Worm (Caenorhabditis elegans): Measurements from ENCODE around the gene smrc-1.

The smrc-1 gene

ce11 chrIII:6415306-6415973 lies 24.7 kb downstream of the smrc-1 start, which contains the start of gene nas-4 (continued):
- TF ChIP-seq spr-1 (tag; optimal IDR thresholded peaks at IDR 0.05): peak; percentile 40
- no peak for TF ChIP-seq madf-9 (GFP tag; conservative IDR thresholded peaks at IDR 0.05)
- TF ChIP-seq ama-1 (optimal IDR thresholded peaks at IDR 0.05): peak; percentile 77
- TF ChIP-seq ceh-32 (tag; optimal IDR thresholded peaks at IDR 0.05; ENCODE audit: poor library complexity): no peak
- no peak for TF ChIP-seq aly-2 (tag; optimal IDR thresholded peaks at IDR 0.05)
- no peak for TF ChIP-seq lin-29 (GFP tag; IDR thresholded peaks at IDR 0.05)
- peak; percentile 0 for TF ChIP-seq gei-8 (GFP tag; optimal IDR thresholded peaks at IDR 0.05)
- peak; percentile 13 for TF ChIP-seq hlh-11 (tag; optimal IDR thresholded peaks at IDR 0.05)
- peak in 1 of 2 experiments; percentile 56 for TF ChIP-seq unc-62 (GFP tag; optimal IDR thresholded peaks at IDR 0.05 in 1 of 2)
- no peak for TF ChIP-seq unc-62 (tag; optimal IDR thresholded peaks at IDR 0.05)

DNA sequence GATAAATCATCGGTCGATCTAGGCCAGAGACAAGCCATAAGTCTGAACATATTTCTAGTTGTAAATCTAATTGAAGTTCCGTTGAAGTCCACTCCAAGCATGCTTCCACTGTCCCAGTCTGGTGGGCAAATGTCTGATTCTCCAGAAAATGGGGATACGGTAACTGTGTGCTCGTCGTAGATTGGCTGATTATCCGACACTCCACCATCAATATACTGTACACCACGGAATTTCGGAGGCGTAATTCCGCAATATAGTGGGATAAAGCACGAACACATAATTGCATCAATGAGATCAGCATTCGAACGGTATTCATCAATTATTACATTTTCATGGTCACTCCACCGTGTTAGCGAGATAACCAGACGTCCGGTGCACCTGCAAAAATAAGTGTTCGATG lies 27.5 kb downstream of the smrc-1 start:
- TF ChIP-seq mxl-3 (GFP tag; optimal IDR thresholded peaks at IDR 0.05): peak; percentile 6
- TF ChIP-seq T26A8.4 (GFP tag; IDR thresholded peaks at IDR 0.05): no peak
- TF ChIP-seq aha-1 (tag): peak; percentile 40
- TF ChIP-seq F44E2.7 (GFP tag; IDR thresholded peaks at IDR 0.05): no peak

- no peak for TF ChIP-seq nhr-10 (tag; optimal IDR thresholded peaks at IDR 0.05)
- TF ChIP-seq F49E8.2 (tag; optimal IDR thresholded peaks at IDR 0.05; ENCODE audit: borderline replicate concordance): no peak
- no peak for TF ChIP-seq madf-5 (GFP tag; IDR thresholded peaks at IDR 0.05)
- no peak for TF ChIP-seq mxl-2 (GFP tag; conservative IDR thresholded peaks at IDR 0.05)
- no peak for TF ChIP-seq tag-97 (GFP tag; IDR thresholded peaks at IDR 0.05)
- no peak for TF ChIP-seq lin-15B (tag; optimal IDR thresholded peaks at IDR 0.05)
- no peak for TF ChIP-seq unc-62 (GFP tag; optimal IDR thresholded peaks at IDR 0.05 in 1 of 2)
- no peak for TF ChIP-seq unc-62 (tag; optimal IDR thresholded peaks at IDR 0.05)
- no peak for TF ChIP-seq daf-16 (GFP tag; optimal IDR thresholded peaks at IDR 0.05)
- TF ChIP-seq daf-16 (tag; optimal IDR thresholded peaks at IDR 0.05): peak; percentile 15
- no peak for TF ChIP-seq hmg-1.1 (GFP tag; IDR thresholded peaks at IDR 0.05)
- no peak for TF ChIP-seq lin-29 (GFP tag; IDR thresholded peaks at IDR 0.05)
- no peak for TF ChIP-seq zfp-3 (GFP tag; conservative IDR thresholded peaks at IDR 0.05)
- TF ChIP-seq egl-27 (tag; optimal IDR thresholded peaks at IDR 0.05): no peak
- no peak for TF ChIP-seq lsy-2 (tag; optimal IDR thresholded peaks at IDR 0.05)
- no peak for TF ChIP-seq zag-1 (tag; optimal IDR thresholded peaks at IDR 0.05)
- TF ChIP-seq attf-4 (tag; optimal IDR thresholded peaks at IDR 0.05): no peak
- TF ChIP-seq hlh-11 (tag; optimal IDR thresholded peaks at IDR 0.05): peak; percentile 52
- TF ChIP-seq F44E2.7 (GFP tag; IDR thresholded peaks at IDR 0.05): no peak
- TF ChIP-seq nhr-41 (GFP tag; IDR thresholded peaks at IDR 0.05): no peak
- TF ChIP-seq ZK546.5 (tag; optimal IDR thresholded peaks at IDR 0.05): no peak
- TF ChIP-seq zfp-2 (tag; optimal IDR thresholded peaks at IDR 0.05): no peak
- TF ChIP-seq madf-9 (GFP tag; conservative IDR thresholded peaks at IDR 0.05): no peak
- TF ChIP-seq cey-2 (tag; optimal IDR thresholded peaks at IDR 0.05; ENCODE audit: borderline replicate concordance, insufficient read depth): no peak
- no peak for TF ChIP-seq snpc-4 (tag; optimal IDR thresholded peaks at IDR 0.05)
- no peak for TF ChIP-seq lim-7 (GFP tag; IDR thresholded peaks at IDR 0.05)
- TF ChIP-seq daf-12 (tag; optimal IDR thresholded peaks at IDR 0.05): no peak
- no peak for TF ChIP-seq nhr-237 (tag; optimal IDR thresholded peaks at IDR 0.05)
- TF ChIP-seq Y5F2A.4 (GFP tag; optimal IDR thresholded peaks at IDR 0.05): no peak
- TF ChIP-seq F26F4.8 (GFP tag; conservative IDR thresholded peaks at IDR 0.05): no peak
- no peak for TF ChIP-seq ceh-44 (GFP tag; IDR thresholded peaks at IDR 0.05)
- no peak for TF ChIP-seq unc-130 (GFP tag; optimal IDR thresholded peaks at IDR 0.05)
- TF ChIP-seq lir-3 (tag; optimal IDR thresholded peaks at IDR 0.05): no peak
- no peak for TF ChIP-seq ceh-82 (tag; optimal IDR thresholded peaks at IDR 0.05)
- no peak for TF ChIP-seq F37D6.2 (tag; optimal IDR thresholded peaks at IDR 0.05)
- no peak for TF ChIP-seq ama-1 (optimal IDR thresholded peaks at IDR 0.05)
- TF ChIP-seq nhr-77 (tag; optimal IDR thresholded peaks at IDR 0.05): no peak
- no peak for TF ChIP-seq dmd-8 (GFP tag; IDR thresholded peaks at IDR 0.05)
- no peak for TF ChIP-seq dpl-1 (GFP tag; optimal IDR thresholded peaks at IDR 0.05)
- peak; percentile 8 for TF ChIP-seq nhr-48 (tag; optimal IDR thresholded peaks at IDR 0.05)
- TF ChIP-seq rbr-2 (tag; optimal IDR thresholded peaks at IDR 0.05): no peak
These were observed 28.7 kb downstream of the smrc-1 start, which contains the start of gene atgl-1 for ce11 chrIII:6419409-6419944. Gene atgl-1, minus strand, starts transcription at chrIII:6419459.
